Worm (Caenorhabditis elegans) whole organism, early embryonic: Measurements from ENCODE around the gene acr-12.

ENCODE experiments used
- F13C5.2 ChIP-seq: sonication (generic microtip); optimal IDR thresholded peaks from 2 replicates; lab custom pipeline; 2017; ENCODE audit warnings: mild to moderate bottlenecking, missing genetic modification characterization, inconsistent platforms, missing compliant biosample characterization
- ama-1 ChIP-seq: fragments of 150-350 bp; optimal IDR thresholded peaks from 2 replicates; lab custom pipeline; 2014
- ceh-36 ChIP-seq: sonication (generic microtip); optimal IDR thresholded peaks from 2 replicates; lab custom pipeline; 2016; ENCODE audit warnings: missing genetic modification characterization, inconsistent platforms, missing compliant biosample characterization
- sea-1 ChIP-seq: fragments of 200-800 bp; sonication (Bioruptor generic); conservative IDR thresholded peaks from 2 replicates; pipeline ENCODE4 v1.3.6; 2022; ENCODE audit warnings: missing genetic modification characterization, missing compliant biosample characterization
- tbx-11 ChIP-seq: fragments of 200-800 bp; sonication (Bioruptor generic); IDR thresholded peaks from 2 replicates; pipeline ENCODE4 v1.3.6; 2022; ENCODE audit warnings: missing genetic modification characterization, missing compliant biosample characterization
- tbx-37 ChIP-seq: fragments of 200-800 bp; sonication (Bioruptor generic); conservative IDR thresholded peaks from 2 replicates; pipeline ENCODE4 v1.3.6; 2022; ENCODE audit warnings: missing genetic modification reagents, missing genetic modification characterization, missing compliant biosample characterization

DNA sequence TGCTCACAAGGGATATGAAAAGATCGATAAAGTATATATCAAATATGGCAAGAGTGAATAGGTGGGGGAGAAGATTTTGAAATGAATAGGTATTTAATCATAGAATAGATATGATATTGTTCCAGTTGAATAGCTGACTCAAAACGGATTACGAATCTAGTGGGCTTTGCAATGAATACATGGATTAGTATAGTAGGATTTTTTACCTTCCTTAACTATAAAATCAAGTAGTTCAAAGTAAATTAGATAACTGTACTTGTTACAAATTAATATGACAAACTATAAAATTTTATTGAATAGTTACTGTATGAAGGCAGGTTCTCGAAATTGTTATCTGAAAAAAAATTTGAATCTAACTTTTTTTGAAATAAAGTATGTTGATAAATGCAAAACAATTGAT is 18.2 kb downstream of the acr-12 start, which contains the start of gene odr-1:
- TF ChIP-seq ama-1 (lab: Kevin White, UChicago) (no peak), tbx-37 (GFP tag; lab: Robert Waterston, UW) (no peak), sea-1 (no peak), tbx-11 (GFP tag; lab: Robert Waterston, UW) (no peak), F13C5.2 (tag; lab: Kevin White, UChicago) (no peak), ceh-36 (no peak)
